Worm (Caenorhabditis elegans) whole organism, L4 larva: ENCODE data around the gene oac-7.
"Not testable (repeated sequence)": the region's sequence is repeated elsewhere in the genome, so short reads cannot be mapped to it uniquely, and the experiment has no call there.

ENCODE experiments used
- F26F4.8 ChIP-seq: fragments of 200-800 bp; sonication (Bioruptor generic); conservative IDR thresholded peaks from 2 replicates; pipeline ENCODE4 v1.3.6; 2022; ENCODE audit warnings: missing genetic modification characterization, missing compliant biosample characterization
- egl-27 ChIP-seq: sonication (generic microtip); optimal IDR thresholded peaks from 3 replicates; lab custom pipeline; 2017; ENCODE audit warnings: missing biosample characterization, missing genetic modification reagents, missing genetic modification characterization
- fkh-10 ChIP-seq: fragments of 150-350 bp; optimal IDR thresholded peaks from 2 replicates; lab custom pipeline; 2014; ENCODE audit warnings: missing biosample characterization, missing genetic modification reagents, missing genetic modification characterization
- lin-13 ChIP-seq: fragments of 150-350 bp; optimal IDR thresholded peaks from 2 replicates; lab custom pipeline; 2014; ENCODE audit warnings: missing biosample characterization, missing genetic modification reagents, missing genetic modification characterization
- lin-15B ChIP-seq: fragments of 150-350 bp; sonication (generic microtip); optimal IDR thresholded peaks from 3 replicates; lab custom pipeline; 2014; ENCODE audit warnings: missing biosample characterization, missing genetic modification characterization
- nhr-11 ChIP-seq: fragments of 150-350 bp; optimal IDR thresholded peaks from 2 replicates; lab custom pipeline; 2014; ENCODE audit warnings: missing biosample characterization, missing genetic modification characterization
- pha-4 ChIP-seq, 2 experiments: fragments of 150-350 bp in 1 of 2; fragments of 200-800 bp in 1 of 2; sonication (Bioruptor generic) in 1 of 2; IDR thresholded peaks in 1 of 2; optimal IDR thresholded peaks in 1 of 2; 2 replicates each; pipeline versions ENCODE4 v1.3.6 to Lab custom; 2014 to 2022; ENCODE audit warnings: missing genetic modification characterization in 2 of 2, missing genetic modification reagents in 2 of 2, missing biosample characterization in 1 of 2, missing compliant biosample characterization in 1 of 2
- sdz-12 ChIP-seq: fragments of 200-800 bp; sonication (Bioruptor generic); optimal IDR thresholded peaks from 2 replicates; lab custom pipeline; 2018; ENCODE audit warnings: mild to moderate bottlenecking, missing genetic modification characterization, missing compliant biosample characterization
- skn-1 ChIP-seq: fragments of 150-350 bp; optimal IDR thresholded peaks from 2 replicates; lab custom pipeline; 2014; ENCODE audit warnings: missing biosample characterization, missing genetic modification characterization
- zag-1 ChIP-seq: fragments of 150-350 bp; optimal IDR thresholded peaks from 2 replicates; lab custom pipeline; 2014; ENCODE audit warnings: missing biosample characterization, missing genetic modification characterization
- zfp-3 ChIP-seq: fragments of 200-800 bp; sonication (Bioruptor generic); conservative IDR thresholded peaks from 2 replicates; pipeline ENCODE4 v1.3.6; 2022; ENCODE audit warnings: missing genetic modification reagents, missing genetic modification characterization, missing compliant biosample characterization

- not testable (repeated sequence) for TF ChIP-seq skn-1; egl-27; zfp-3; sdz-12 (GFP tag; lab: Kevin White, UChicago); zag-1; fkh-10 (GFP tag; lab: Kevin White, UChicago); lin-13 (GFP tag; lab: Kevin White, UChicago); lin-15B (tag; lab: Kevin White, UChicago); nhr-11 (tag; lab: Kevin White, UChicago); F26F4.8; pha-4 (GFP tag; IDR thresholded peaks at IDR 0.05; lab: Robert Waterston, UW); pha-4 (tag; optimal IDR thresholded peaks at IDR 0.05; lab: Kevin White, UChicago)
Measured at ce11 chrV:16341497-16342257, 32.1 kb downstream of the oac-7 start.
